Worm (Caenorhabditis elegans) whole organism, mixed stage, embryonic: ENCODE measurements around the gene Y69A2AR.25.

Experiments
- ceh-39 ChIP-seq: fragments of 150-350 bp; optimal IDR thresholded peaks from 2 replicates; lab custom pipeline; 2014; ENCODE audit warnings: missing biosample characterization, missing genetic modification characterization
- ces-1 ChIP-seq: fragments of 150-350 bp; optimal IDR thresholded peaks from 2 replicates; lab custom pipeline; 2014; ENCODE audit warnings: missing biosample characterization, missing genetic modification reagents, missing genetic modification characterization
- cnd-1 ChIP-seq: fragments of 200-800 bp; sonication (Bioruptor generic); optimal IDR thresholded peaks from 2 replicates; lab custom pipeline; 2018; ENCODE audit warnings: mild to moderate bottlenecking, missing genetic modification characterization, missing compliant biosample characterization
- lin-13 ChIP-seq: fragments of 150-350 bp; optimal IDR thresholded peaks from 2 replicates; lab custom pipeline; 2014; ENCODE audit warnings: missing biosample characterization, missing genetic modification characterization
- lsy-2 ChIP-seq: fragments of 150-350 bp; optimal IDR thresholded peaks from 2 replicates; lab custom pipeline; 2014; ENCODE audit warnings: missing biosample characterization, missing genetic modification characterization
- mls-2 ChIP-seq: sonication (generic microtip); optimal IDR thresholded peaks from 2 replicates; lab custom pipeline; 2016; ENCODE audit warnings: mild to moderate bottlenecking, missing genetic modification characterization, moderate library complexity, missing compliant biosample characterization
- nhr-2 ChIP-seq: fragments of 150-350 bp; optimal IDR thresholded peaks from 2 replicates; lab custom pipeline; 2014; ENCODE audit warnings: missing biosample characterization, missing genetic modification characterization
- nhr-237 ChIP-seq: fragments of 150-350 bp; optimal IDR thresholded peaks from 2 replicates; lab custom pipeline; 2014; ENCODE audit warnings: missing biosample characterization, missing genetic modification characterization
- pha-4 ChIP-seq: fragments of 150-350 bp; optimal IDR thresholded peaks from 2 replicates; lab custom pipeline; 2018; ENCODE audit warnings: missing biosample characterization, missing genetic modification reagents, missing genetic modification characterization
- snpc-4 ChIP-seq: fragments of 150-350 bp; optimal IDR thresholded peaks from 2 replicates; lab custom pipeline; 2014; ENCODE audit warnings: missing biosample characterization, missing genetic modification characterization
- sptf-1 ChIP-seq: sonication (generic microtip); optimal IDR thresholded peaks from 2 replicates; lab custom pipeline; 2017; ENCODE audit warnings: mild to moderate bottlenecking, missing genetic modification characterization, moderate library complexity, missing compliant biosample characterization
- unc-62 ChIP-seq: fragments of 150-350 bp; optimal IDR thresholded peaks from 2 replicates; lab custom pipeline; 2014; ENCODE audit warnings: missing biosample characterization, missing genetic modification reagents, missing genetic modification characterization
- ztf-11 ChIP-seq: fragments of 150-350 bp; optimal IDR thresholded peaks from 2 replicates; lab custom pipeline; 2014; ENCODE audit warnings: missing biosample characterization, missing genetic modification characterization

DNA sequence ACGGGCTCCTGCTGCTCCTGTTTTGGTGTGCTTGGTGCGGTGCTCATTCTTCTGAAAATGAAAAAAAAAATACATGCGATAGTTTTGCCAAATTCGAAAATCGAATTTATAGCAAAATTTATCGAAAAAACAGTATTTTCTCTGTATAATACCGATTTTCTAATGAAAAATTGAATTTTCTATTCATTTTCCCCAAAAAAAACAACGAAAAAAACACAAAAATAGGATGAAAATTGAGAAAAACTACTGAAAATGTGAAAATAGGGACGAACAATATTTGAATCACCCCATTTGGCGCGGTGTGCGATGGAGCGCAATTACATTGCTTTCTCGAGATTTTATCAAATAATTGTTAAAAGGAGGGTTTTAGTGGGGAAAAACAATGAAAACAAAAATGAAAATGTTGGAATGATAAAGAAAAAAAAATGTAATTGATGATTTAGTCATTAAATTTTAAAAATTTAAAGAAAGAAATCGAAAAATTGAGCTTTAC lies 44.9 kb upstream of the Y69A2AR.25 start, which contains the start of gene Y69A2AR.28:
- TF ChIP-seq lsy-2 (tag; lab: Kevin White, UChicago) (no peak), nhr-237 (tag; lab: Kevin White, UChicago) (no peak), unc-62 (GFP tag; lab: Kevin White, UChicago) (no peak), mls-2 (no peak), pha-4 (tag; lab: Kevin White, UChicago) (no peak), snpc-4 (tag; lab: Kevin White, UChicago) (no peak), cnd-1 (no peak), nhr-2 (tag; lab: Kevin White, UChicago) (no peak), ces-1 (GFP tag; lab: Kevin White, UChicago) (no peak), lin-13 (no peak), ceh-39 (tag; lab: Kevin White, UChicago) (no peak), sptf-1 (tag; lab: Kevin White, UChicago) (no peak), ztf-11 (tag; lab: Kevin White, UChicago) (no peak)
